Worm (Caenorhabditis elegans) whole organism, midembryonic: ENCODE results near the gene let-805.

ENCODE experiments used
- cog-1 ChIP-seq: sonication (generic microtip); optimal IDR thresholded peaks from 2 replicates; lab custom pipeline; 2016; ENCODE audit warnings: missing genetic modification characterization, missing compliant biosample characterization
- flt-1 ChIP-seq: fragments of 200-800 bp; sonication (Bioruptor generic); IDR thresholded peaks from 2 replicates; pipeline ENCODE4 v1.3.6; 2022; ENCODE audit warnings: missing genetic modification characterization, missing compliant biosample characterization
- klf-2 ChIP-seq: fragments of 200-800 bp; sonication (Bioruptor generic); conservative IDR thresholded peaks from 2 replicates; pipeline ENCODE4 v1.3.6; 2022; ENCODE audit warnings: missing genetic modification reagents, missing genetic modification characterization, missing compliant biosample characterization
- med-1 ChIP-seq: sonication (generic microtip); optimal IDR thresholded peaks from 2 replicates; lab custom pipeline; 2017; ENCODE audit warnings: missing genetic modification characterization, mild to moderate bottlenecking, missing compliant biosample characterization, antibody characterized with exemption, missing genetic modification reagents; ENCODE audit not compliant: insufficient read depth
- ref-1 ChIP-seq: fragments of 200-800 bp; sonication (Bioruptor generic); conservative IDR thresholded peaks from 2 replicates; pipeline ENCODE4 v1.3.6; 2022; ENCODE audit warnings: missing genetic modification reagents, missing genetic modification characterization, missing compliant biosample characterization
- tab-1 ChIP-seq: fragments of 200-800 bp; sonication (Bioruptor generic); IDR thresholded peaks from 2 replicates; pipeline ENCODE4 v1.3.6; 2022; ENCODE audit warnings: missing genetic modification characterization, missing compliant biosample characterization
- ztf-23 ChIP-seq: fragments of 200-800 bp; sonication (Bioruptor generic); IDR thresholded peaks from 2 replicates; pipeline ENCODE4 v1.3.6; 2022; ENCODE audit warnings: missing genetic modification reagents, missing genetic modification characterization, missing compliant biosample characterization
- ztf-29 ChIP-seq: fragments of 200-800 bp; sonication (Bioruptor generic); IDR thresholded peaks from 2 replicates; pipeline ENCODE4 v1.3.6; 2022; ENCODE audit warnings: missing genetic modification reagents, missing genetic modification characterization, missing compliant biosample characterization

DNA sequence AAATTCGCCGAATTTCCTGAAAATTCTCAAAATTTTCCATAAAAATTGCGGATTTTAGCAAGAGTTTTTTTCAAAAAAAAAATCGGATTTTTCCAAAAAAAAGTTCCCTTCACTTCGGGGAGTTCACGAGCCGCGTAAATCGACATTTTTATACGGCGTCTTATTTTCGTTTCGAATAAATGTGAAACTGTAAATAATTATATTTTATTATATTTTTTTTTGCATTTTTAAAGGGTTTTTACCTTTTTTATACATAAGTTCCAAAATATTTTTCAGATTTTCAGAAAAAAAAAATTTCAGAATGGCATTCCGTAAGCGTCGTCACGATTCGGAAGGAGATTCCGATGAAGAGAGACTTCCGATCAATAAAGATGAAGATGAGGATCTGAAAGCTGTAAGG is 35.0 kb upstream of the let-805 start, which contains the start of gene Y71H2B.2:
- no peak for TF ChIP-seq flt-1
- TF ChIP-seq ztf-29 = no peak
- no peak for TF ChIP-seq klf-2 (GFP tag; lab: Robert Waterston, UW)
- TF ChIP-seq med-1 (GFP tag; lab: Kevin White, UChicago) = no peak
- no peak for TF ChIP-seq ref-1 (GFP tag; lab: Robert Waterston, UW)
- no peak for TF ChIP-seq cog-1 (tag; lab: Kevin White, UChicago)
- TF ChIP-seq tab-1 (GFP tag; lab: Robert Waterston, UW) = no peak
- no peak for TF ChIP-seq ztf-23 (GFP tag; lab: Robert Waterston, UW)
